Fruit fly (Drosophila melanogaster) whole organism, embryonic: ENCODE measurements around the gene P5CDh1.
A peak's percentile ranks its signal among the peaks of the same experiment; 100 is the strongest.

Experiments used
- ATbp ChIP-seq: fragments of 200-800 bp; sonication (Bioruptor generic); optimal IDR thresholded peaks from 2 replicates; lab custom pipeline; 2017; ENCODE audit warnings: missing biosample characterization, mild to moderate bottlenecking, missing genetic modification characterization, missing genetic modification reagents
- Ada2b ChIP-seq: fragments of 200-800 bp; sonication (Bioruptor generic); IDR thresholded peaks from 2 replicates; pipeline ENCODE4 v1.3.6; 2022; ENCODE audit warnings: missing biosample characterization, missing genetic modification characterization
- Awh ChIP-seq: fragments of 200-800 bp; sonication (Bioruptor generic); IDR thresholded peaks from 2 replicates; pipeline ENCODE4, ENCODE4 v1.3.6; 2022; ENCODE audit warnings: missing biosample characterization, missing genetic modification characterization
- CG10543 ChIP-seq: fragments of 200-800 bp; sonication (Bioruptor generic); optimal IDR thresholded peaks from 3 replicates; lab custom pipeline; 2017; ENCODE audit warnings: missing biosample characterization, mild to moderate bottlenecking, missing genetic modification characterization, moderate library complexity
- CG14441 ChIP-seq: fragments of 200-800 bp; sonication (Bioruptor generic); IDR thresholded peaks from 2 replicates; pipeline ENCODE4 v1.3.6; 2022; ENCODE audit warnings: missing biosample characterization, missing genetic modification characterization
- CG15601 ChIP-seq: fragments of 200-800 bp; sonication (Bioruptor generic); optimal IDR thresholded peaks from 3 replicates; lab custom pipeline; 2019; ENCODE audit warnings: missing biosample characterization, mild to moderate bottlenecking, missing genetic modification characterization, moderate library complexity
- CG16813 ChIP-seq: fragments of 200-800 bp; sonication (Bioruptor generic); IDR thresholded peaks from 3 replicates; pipeline ENCODE4 v1.3.6; 2022; ENCODE audit warnings: missing biosample characterization, missing genetic modification characterization; ENCODE audit not compliant: partially characterized antibody
- CG2120 ChIP-seq: fragments of 200-800 bp; sonication (Bioruptor generic); optimal IDR thresholded peaks from 3 replicates; lab custom pipeline; 2016; ENCODE audit warnings: missing biosample characterization, missing genetic modification characterization
- CG2712 ChIP-seq: fragments of 200-800 bp; optimal IDR thresholded peaks from 3 replicates; lab custom pipeline; 2019; ENCODE audit warnings: missing biosample characterization, mild to moderate bottlenecking, missing genetic modification characterization, moderate library complexity
- CG2889 ChIP-seq: fragments of 200-800 bp; sonication (Bioruptor generic); IDR thresholded peaks from 3 replicates; pipeline ENCODE4 v1.3.6; 2022; ENCODE audit warnings: missing biosample characterization, missing genetic modification characterization
- CG30403 ChIP-seq: fragments of 200-800 bp; sonication (Bioruptor generic); optimal IDR thresholded peaks from 3 replicates; lab custom pipeline; 2016; ENCODE audit warnings: missing biosample characterization, missing genetic modification characterization
- CG31224 ChIP-seq: fragments of 200-800 bp; sonication (Bioruptor generic); IDR thresholded peaks from 2 replicates; pipeline ENCODE4 v1.3.6; 2022; ENCODE audit warnings: missing biosample characterization, missing genetic modification characterization
- CG3726 ChIP-seq: fragments of 200-800 bp; sonication (Bioruptor generic); IDR thresholded peaks from 3 replicates; pipeline ENCODE4, ENCODE4 v1.3.6; 2022; ENCODE audit warnings: missing biosample characterization, missing genetic modification characterization
- CG43689 ChIP-seq: fragments of 200-800 bp; sonication (Bioruptor generic); IDR thresholded peaks from 2 replicates; pipeline ENCODE4 v1.3.6; 2022; ENCODE audit warnings: missing biosample characterization, missing genetic modification characterization
- CG4424 ChIP-seq: fragments of 200-800 bp; sonication (Bioruptor generic); optimal IDR thresholded peaks from 3 replicates; lab custom pipeline; 2016; ENCODE audit warnings: missing biosample characterization, missing genetic modification characterization
- CG6272 ChIP-seq: fragments of 200-800 bp; sonication (Bioruptor generic); IDR thresholded peaks from 2 replicates; pipeline ENCODE4 v1.3.6; 2022; ENCODE audit warnings: missing biosample characterization, missing genetic modification characterization
- CG7556 ChIP-seq: fragments of 200-800 bp; sonication (Bioruptor generic); optimal IDR thresholded peaks from 2 replicates; lab custom pipeline; 2017; ENCODE audit warnings: missing biosample characterization, mild to moderate bottlenecking, missing genetic modification characterization
- CG8290 ChIP-seq, 3 experiments: fragments of 200-800 bp; sonication (Bioruptor generic); optimal IDR thresholded peaks; 2 replicates each; lab custom pipeline; 2016 to 2019; ENCODE audit warnings: missing biosample characterization in 3 of 3, missing genetic modification characterization in 3 of 3, mild to moderate bottlenecking in 2 of 3, moderate library complexity in 1 of 3
- CG8388 ChIP-seq: fragments of 200-800 bp; sonication (Bioruptor generic); optimal IDR thresholded peaks from 2 replicates; lab custom pipeline; 2019; ENCODE audit warnings: missing biosample characterization, mild to moderate bottlenecking, missing genetic modification characterization, moderate library complexity
- CG9876 ChIP-seq: fragments of 200-800 bp; sonication (Bioruptor generic); optimal IDR thresholded peaks from 2 replicates; lab custom pipeline; 2016; ENCODE audit warnings: missing biosample characterization, missing genetic modification characterization
- E2f1 ChIP-seq: fragments of 200-800 bp; sonication (Bioruptor generic); IDR thresholded peaks from 2 replicates; pipeline ENCODE4 v1.3.6; 2022; ENCODE audit warnings: missing biosample characterization, missing genetic modification characterization
- HLH4C ChIP-seq: fragments of 200-800 bp; sonication (Bioruptor generic); IDR thresholded peaks from 3 replicates; pipeline ENCODE4 v1.3.6; 2022; ENCODE audit warnings: missing biosample characterization, missing genetic modification characterization; ENCODE audit not compliant: partially characterized antibody
- NK7.1 ChIP-seq: fragments of 200-800 bp; sonication (Bioruptor generic); optimal IDR thresholded peaks from 3 replicates; lab custom pipeline; 2016; ENCODE audit warnings: missing biosample characterization, missing genetic modification characterization
- Ravus ChIP-seq: fragments of 200-800 bp; sonication (Bioruptor generic); IDR thresholded peaks from 2 replicates; pipeline ENCODE4 v1.3.6; 2022; ENCODE audit warnings: missing biosample characterization, missing genetic modification characterization
- Sin3A ChIP-seq: fragments of >200 bp; optimal IDR thresholded peaks from 2 replicates; lab custom pipeline; 2018
- Taf1 ChIP-seq: fragments of 200-800 bp; sonication (Bioruptor generic); IDR thresholded peaks from 2 replicates; pipeline ENCODE4 v1.3.6; 2022; ENCODE audit warnings: missing biosample characterization, missing genetic modification characterization
- Tbp ChIP-seq: fragments of >200 bp; optimal IDR thresholded peaks from 2 replicates; lab custom pipeline; 2018; ENCODE audit warnings: missing biosample characterization, missing genetic modification characterization
- ab ChIP-seq: fragments of 200-800 bp; sonication (Bioruptor generic); optimal IDR thresholded peaks from 2 replicates; lab custom pipeline; 2016; ENCODE audit warnings: missing biosample characterization, missing genetic modification characterization
- bowl ChIP-seq: fragments of 200-800 bp; sonication (Bioruptor generic); IDR thresholded peaks from 2 replicates; pipeline ENCODE4 v1.3.6; 2022; ENCODE audit warnings: missing biosample characterization, missing genetic modification characterization
- cg ChIP-seq: fragments of 200-800 bp; sonication (Bioruptor generic); optimal IDR thresholded peaks from 3 replicates; lab custom pipeline; 2019; ENCODE audit warnings: missing biosample characterization, mild to moderate bottlenecking, missing genetic modification characterization, moderate library complexity
- crc ChIP-seq: fragments of 200-800 bp; sonication (Bioruptor generic); optimal IDR thresholded peaks from 2 replicates; lab custom pipeline; 2016; ENCODE audit warnings: missing biosample characterization, missing genetic modification characterization
- ems ChIP-seq: fragments of 200-800 bp; sonication (Bioruptor generic); optimal IDR thresholded peaks from 3 replicates; lab custom pipeline; 2016; ENCODE audit warnings: missing biosample characterization, missing genetic modification characterization
- fd3F ChIP-seq: fragments of 200-800 bp; sonication (Bioruptor generic); optimal IDR thresholded peaks from 2 replicates; lab custom pipeline; 2018; ENCODE audit warnings: missing biosample characterization, mild to moderate bottlenecking, missing genetic modification characterization, moderate library complexity
- gsb ChIP-seq: fragments of 200-800 bp; sonication (Bioruptor generic); IDR thresholded peaks from 2 replicates; pipeline ENCODE4 v1.3.6; 2022; ENCODE audit warnings: missing biosample characterization, missing genetic modification characterization
- lmd ChIP-seq: fragments of 200-800 bp; sonication (Bioruptor generic); IDR thresholded peaks from 2 replicates; pipeline ENCODE4 v1.3.6; 2022; ENCODE audit warnings: missing biosample characterization, missing genetic modification characterization
- maf-S ChIP-seq: fragments of 200-800 bp; sonication (Bioruptor generic); optimal IDR thresholded peaks from 2 replicates; lab custom pipeline; 2016; ENCODE audit warnings: missing biosample characterization, missing genetic modification characterization
- nmo ChIP-seq: fragments of 200-800 bp; sonication (Bioruptor generic); optimal IDR thresholded peaks from 2 replicates; lab custom pipeline; 2018; ENCODE audit warnings: missing biosample characterization, mild to moderate bottlenecking, missing genetic modification characterization, moderate library complexity
- odd ChIP-seq: fragments of 200-800 bp; sonication (Bioruptor generic); optimal IDR thresholded peaks from 2 replicates; lab custom pipeline; 2017; ENCODE audit warnings: missing biosample characterization, mild to moderate bottlenecking, missing genetic modification characterization
- otp ChIP-seq: fragments of 200-800 bp; sonication (Bioruptor generic); IDR thresholded peaks from 3 replicates; pipeline ENCODE4, ENCODE4 v1.3.6; 2022; ENCODE audit warnings: missing biosample characterization, missing genetic modification characterization
- p53 ChIP-seq: fragments of 200-800 bp; sonication (Bioruptor generic); optimal IDR thresholded peaks from 2 replicates; lab custom pipeline; 2016; ENCODE audit warnings: missing biosample characterization, missing genetic modification characterization
- pb ChIP-seq: fragments of 200-800 bp; sonication (Bioruptor generic); optimal IDR thresholded peaks from 3 replicates; lab custom pipeline; 2016; ENCODE audit warnings: missing biosample characterization, missing genetic modification characterization
- pros ChIP-seq: fragments of 200-800 bp; sonication (Bioruptor generic); optimal IDR thresholded peaks from 3 replicates; lab custom pipeline; 2019; ENCODE audit warnings: missing biosample characterization, mild to moderate bottlenecking, missing genetic modification characterization, moderate library complexity
- schlank ChIP-seq: fragments of 200-800 bp; sonication (Bioruptor generic); optimal IDR thresholded peaks from 2 replicates; lab custom pipeline; 2018; ENCODE audit warnings: missing biosample characterization, mild to moderate bottlenecking, missing genetic modification characterization
- scrt ChIP-seq: fragments of 200-800 bp; sonication (Bioruptor generic); optimal IDR thresholded peaks from 2 replicates; lab custom pipeline; 2018; ENCODE audit warnings: missing biosample characterization, mild to moderate bottlenecking, missing genetic modification characterization, moderate library complexity
- sqz ChIP-seq: fragments of 200-800 bp; sonication (Bioruptor generic); optimal IDR thresholded peaks from 3 replicates; lab custom pipeline; 2018; ENCODE audit warnings: missing biosample characterization, mild to moderate bottlenecking, missing genetic modification characterization
- ssp ChIP-seq: fragments of 200-800 bp; sonication (Bioruptor generic); IDR thresholded peaks from 2 replicates; pipeline ENCODE4 v1.3.6; 2022; ENCODE audit warnings: missing biosample characterization, missing genetic modification characterization
- sug ChIP-seq: fragments of 200-800 bp; optimal IDR thresholded peaks from 2 replicates; lab custom pipeline; 2019; ENCODE audit warnings: missing biosample characterization, mild to moderate bottlenecking, missing genetic modification characterization, moderate library complexity
- tio ChIP-seq: fragments of 200-800 bp; sonication (Bioruptor generic); optimal IDR thresholded peaks from 2 replicates; lab custom pipeline; 2017; ENCODE audit warnings: missing biosample characterization, missing genetic modification characterization, inconsistent platforms
- tna ChIP-seq: fragments of 200-800 bp; sonication (Bioruptor generic); IDR thresholded peaks from 2 replicates; pipeline ENCODE4 v1.3.6; 2022; ENCODE audit warnings: missing biosample characterization, missing genetic modification characterization; ENCODE audit not compliant: partially characterized antibody
- wor ChIP-seq: fragments of 200-800 bp; sonication (Bioruptor generic); IDR thresholded peaks from 2 replicates; pipeline ENCODE4 v1.3.6; 2022; ENCODE audit warnings: missing biosample characterization, missing genetic modification characterization
- zfh2 ChIP-seq: fragments of 200-800 bp; sonication (Bioruptor generic); optimal IDR thresholded peaks from 2 replicates; lab custom pipeline; 2016; ENCODE audit warnings: missing biosample characterization, missing genetic modification characterization

P5CDh1 gene

dm6 chr3L:21828177-21828589 is 13.0 kb downstream of the P5CDh1 start, which contains the start of gene CG32448 (continued):
- no peak for TF ChIP-seq crc (GFP tag; lab: Kevin White, UChicago)
- peak; percentile 32 for TF ChIP-seq maf-S (GFP tag; lab: Kevin White, UChicago)
- peak; percentile 67 for TF ChIP-seq zfh2 (GFP tag; lab: Kevin White, UChicago)
- no peak for TF ChIP-seq CG2889 (GFP tag; lab: Robert Waterston, UW)
- peak; percentile 35; the same call in 1 of the 2 replicates for TF ChIP-seq bowl (GFP tag; lab: Robert Waterston, UW)
- peak; percentile 14 for TF ChIP-seq CG10543 (GFP tag; lab: Kevin White, UChicago)
- TF ChIP-seq CG6272, result peak; percentile 29; the same call in 1 of the 2 replicates
- peak; percentile 28 for TF ChIP-seq CG7556 (GFP tag; lab: Kevin White, UChicago)
- TF ChIP-seq sqz (GFP tag; lab: Kevin White, UChicago), result no peak
- peak; percentile 81 for TF ChIP-seq lmd (GFP tag; lab: Robert Waterston, UW)
- no peak for TF ChIP-seq ATbp
- no peak for TF ChIP-seq odd (GFP tag; lab: Kevin White, UChicago)
- TF ChIP-seq CG3726 (GFP tag; lab: Robert Waterston, UW), result no peak; the same call in 2 of the 3 replicates
- no peak for TF ChIP-seq CG16813 (GFP tag; lab: Robert Waterston, UW)
- TF ChIP-seq Awh (GFP tag; lab: Robert Waterston, UW), result peak; percentile 51; the same call in 1 of the 2 replicates
- TF ChIP-seq E2f1 (GFP tag; lab: Robert Waterston, UW), result peak; percentile 74
- no peak for TF ChIP-seq wor (GFP tag; lab: Robert Waterston, UW)
- peak; percentile 59 for TF ChIP-seq ems
- TF ChIP-seq CG2120 (GFP tag; lab: Kevin White, UChicago), result peak; percentile 84
- 0 out of 2 replicates have a peak, but pooled peaks have one; percentile 30 for TF ChIP-seq CG43689
- no peak for TF ChIP-seq cg (GFP tag; lab: Kevin White, UChicago)
- peak; percentile 12 for TF ChIP-seq CG8290 (GFP tag; optimal IDR thresholded peaks at IDR 0.05; lab: Kevin White, UChicago)
- peak in 1 of 2 experiments; percentile 82 for TF ChIP-seq CG8290 (tag; optimal IDR thresholded peaks at IDR 0.05; lab: Kevin White, UChicago)
- TF ChIP-seq schlank (tag; lab: Kevin White, UChicago), result peak; percentile 1
- TF ChIP-seq sug (tag; lab: Kevin White, UChicago), result peak; percentile 21
- peak; percentile 92 for TF ChIP-seq scrt
- TF ChIP-seq Ravus (GFP tag; lab: Robert Waterston, UW), result peak; percentile 7; the same call in 1 of the 2 replicates
- peak; percentile 1 for TF ChIP-seq p53 (GFP tag; lab: Kevin White, UChicago)
- no peak for TF ChIP-seq tio (GFP tag; lab: Kevin White, UChicago)
- TF ChIP-seq nmo, result peak; percentile 57
- TF ChIP-seq CG30403 (GFP tag; lab: Kevin White, UChicago), result peak; percentile 73
- TF ChIP-seq ab (GFP tag; lab: Kevin White, UChicago), result no peak
- TF ChIP-seq ssp (GFP tag; lab: Robert Waterston, UW), result peak; percentile 74
- peak; percentile 37 for TF ChIP-seq CG9876 (GFP tag; lab: Kevin White, UChicago)
- TF ChIP-seq otp (GFP tag; lab: Robert Waterston, UW), result peak; percentile 58; the same call in 1 of the 3 replicates
- no peak for TF ChIP-seq Sin3A (lab: Kevin White, UChicago)
- peak; percentile 81 for TF ChIP-seq CG8388 (GFP tag; lab: Kevin White, UChicago)
- TF ChIP-seq CG4424 (GFP tag; lab: Kevin White, UChicago), result peak; percentile 45
- TF ChIP-seq CG14441 (GFP tag; lab: Robert Waterston, UW), result peak; percentile 79
- TF ChIP-seq CG2712, result peak; percentile 75
- no peak for TF ChIP-seq tna (GFP tag; lab: Robert Waterston, UW)
- TF ChIP-seq gsb (GFP tag; lab: Robert Waterston, UW), result 0 out of 2 replicates have a peak, but pooled peaks have one; percentile 17
- no peak for TF ChIP-seq Tbp (GFP tag; lab: Kevin White, UChicago)
- no peak for TF ChIP-seq fd3F
- TF ChIP-seq CG31224, result peak; percentile 61
- peak; percentile 57 for TF ChIP-seq Ada2b (GFP tag; lab: Robert Waterston, UW)
- no peak for TF ChIP-seq pros (GFP tag; lab: Kevin White, UChicago)
- TF ChIP-seq CG15601 (tag; lab: Kevin White, UChicago), result peak; percentile 11
- no peak for TF ChIP-seq pb (GFP tag; lab: Kevin White, UChicago)
- TF ChIP-seq NK7.1 (GFP tag; lab: Kevin White, UChicago), result no peak
- peak; percentile 61; the same call in 1 of the 2 replicates for TF ChIP-seq Taf1 (GFP tag; lab: Robert Waterston, UW)
- no peak for TF ChIP-seq HLH4C
